Worm (Caenorhabditis elegans) whole organism, L3 larva: ENCODE results near the gene str-74.

Source experiments
- R02D3.7 ChIP-seq: fragments of 150-350 bp; optimal IDR thresholded peaks from 2 replicates; lab custom pipeline; 2014; ENCODE audit warnings: missing biosample characterization, missing genetic modification characterization
- ZK546.5 ChIP-seq: sonication (generic microtip); optimal IDR thresholded peaks from 2 replicates; lab custom pipeline; 2017; ENCODE audit warnings: missing biosample characterization, missing genetic modification characterization
- ceh-16 ChIP-seq: sonication (generic microtip); optimal IDR thresholded peaks from 2 replicates; lab custom pipeline; 2017; ENCODE audit warnings: missing biosample characterization, missing genetic modification characterization
- ceh-28 ChIP-seq: fragments of 150-350 bp; optimal IDR thresholded peaks from 2 replicates; lab custom pipeline; 2014; ENCODE audit warnings: missing biosample characterization, missing genetic modification reagents, missing genetic modification characterization
- ceh-82 ChIP-seq: fragments of 150-350 bp; optimal IDR thresholded peaks from 2 replicates; lab custom pipeline; 2014; ENCODE audit warnings: missing biosample characterization, missing genetic modification characterization
- ceh-9 ChIP-seq: sonication (generic microtip); optimal IDR thresholded peaks from 2 replicates; lab custom pipeline; 2018; ENCODE audit warnings: missing biosample characterization, missing genetic modification characterization
- elt-1 ChIP-seq: fragments of 150-350 bp; optimal IDR thresholded peaks from 2 replicates; lab custom pipeline; 2014; ENCODE audit warnings: missing biosample characterization, missing genetic modification characterization
- elt-2 ChIP-seq: sonication (generic microtip); optimal IDR thresholded peaks from 2 replicates; lab custom pipeline; 2016; ENCODE audit warnings: missing genetic modification reagents, mild to moderate bottlenecking, missing genetic modification characterization, missing compliant biosample characterization
- elt-3 ChIP-seq, 3 experiments: fragments of 150-350 bp in 1 of 3; sonication (generic microtip) in 2 of 3; optimal IDR thresholded peaks; 2 replicates in 2 of 3; 4 replicates in 1 of 3; lab custom pipeline; 2014 to 2017; ENCODE audit warnings: missing biosample characterization in 3 of 3, missing genetic modification characterization in 3 of 3
- eor-1 ChIP-seq, 2 experiments: fragments of 150-350 bp; optimal IDR thresholded peaks; 2 replicates each; lab custom pipeline; 2014 to 2018; ENCODE audit warnings: missing biosample characterization in 2 of 2, missing genetic modification characterization in 2 of 2
- fkh-10 ChIP-seq: sonication (generic microtip); optimal IDR thresholded peaks from 2 replicates; lab custom pipeline; 2017; ENCODE audit warnings: missing biosample characterization, missing genetic modification reagents, missing genetic modification characterization
- fkh-2 ChIP-seq: fragments of 150-350 bp; optimal IDR thresholded peaks from 2 replicates; lab custom pipeline; 2014; ENCODE audit warnings: missing biosample characterization, missing genetic modification reagents, missing genetic modification characterization
- lin-15B ChIP-seq: fragments of 150-350 bp; optimal IDR thresholded peaks from 2 replicates; lab custom pipeline; 2014; ENCODE audit warnings: missing biosample characterization, missing genetic modification characterization
- lin-39 ChIP-seq: fragments of 150-350 bp; optimal IDR thresholded peaks from 2 replicates; lab custom pipeline; 2018; ENCODE audit warnings: missing biosample characterization, missing genetic modification reagents, missing genetic modification characterization
- lsy-12 ChIP-seq: sonication (generic microtip); optimal IDR thresholded peaks from 2 replicates; lab custom pipeline; 2016; ENCODE audit warnings: mild to moderate bottlenecking, missing genetic modification characterization, missing compliant biosample characterization
- mml-1 ChIP-seq: fragments of 150-350 bp; sonication (generic microtip); optimal IDR thresholded peaks from 3 replicates; lab custom pipeline; 2014; ENCODE audit warnings: missing biosample characterization, missing genetic modification characterization
- nfya-1 ChIP-seq: sonication (generic microtip); optimal IDR thresholded peaks from 2 replicates; lab custom pipeline; 2017; ENCODE audit warnings: missing genetic modification characterization, mild to moderate bottlenecking, missing compliant biosample characterization, antibody characterized with exemption, moderate library complexity; ENCODE audit not compliant: insufficient read depth
- nhr-12 ChIP-seq: fragments of 150-350 bp; optimal IDR thresholded peaks from 2 replicates; lab custom pipeline; 2014; ENCODE audit warnings: missing biosample characterization, missing genetic modification characterization
- nhr-23 ChIP-seq: fragments of 150-350 bp; optimal IDR thresholded peaks from 2 replicates; lab custom pipeline; 2014; ENCODE audit warnings: missing biosample characterization, missing genetic modification reagents, missing genetic modification characterization
- nhr-237 ChIP-seq: fragments of 150-350 bp; optimal IDR thresholded peaks from 2 replicates; lab custom pipeline; 2014; ENCODE audit warnings: missing biosample characterization, missing genetic modification characterization
- nhr-25 ChIP-seq: sonication (generic microtip); optimal IDR thresholded peaks from 2 replicates; lab custom pipeline; 2017; ENCODE audit warnings: missing biosample characterization, missing genetic modification characterization
- nhr-28 ChIP-seq: fragments of 150-350 bp; optimal IDR thresholded peaks from 2 replicates; lab custom pipeline; 2014; ENCODE audit warnings: missing biosample characterization, missing genetic modification characterization
- nhr-43 ChIP-seq: sonication (generic microtip); optimal IDR thresholded peaks from 2 replicates; lab custom pipeline; 2016; ENCODE audit warnings: mild to moderate bottlenecking, missing genetic modification characterization, missing compliant biosample characterization; ENCODE audit not compliant: poor library complexity, severe bottlenecking
- nhr-67 ChIP-seq: fragments of 150-350 bp; optimal IDR thresholded peaks from 2 replicates; lab custom pipeline; 2014; ENCODE audit warnings: missing biosample characterization, missing genetic modification characterization
- nhr-76 ChIP-seq: fragments of 150-350 bp; sonication (generic microtip); optimal IDR thresholded peaks from 5 replicates; lab custom pipeline; 2014; ENCODE audit warnings: missing biosample characterization, missing genetic modification characterization
- nhr-77 ChIP-seq: fragments of 150-350 bp; optimal IDR thresholded peaks from 2 replicates; lab custom pipeline; 2014; ENCODE audit warnings: missing biosample characterization, missing genetic modification characterization
- pqm-1 ChIP-seq: fragments of 150-350 bp; optimal IDR thresholded peaks from 2 replicates; lab custom pipeline; 2017; ENCODE audit warnings: missing biosample characterization, missing genetic modification characterization, inconsistent platforms
- sea-2 ChIP-seq: fragments of 150-350 bp; sonication (generic microtip); optimal IDR thresholded peaks from 4 replicates; lab custom pipeline; 2014; ENCODE audit warnings: missing biosample characterization, missing genetic modification reagents, missing genetic modification characterization
- skn-1 ChIP-seq: fragments of 150-350 bp; optimal IDR thresholded peaks from 2 replicates; lab custom pipeline; 2014; ENCODE audit warnings: missing biosample characterization, missing genetic modification characterization
- snpc-4 ChIP-seq: fragments of 150-350 bp; optimal IDR thresholded peaks from 2 replicates; lab custom pipeline; 2014; ENCODE audit warnings: missing biosample characterization, missing genetic modification characterization
- unc-39 ChIP-seq: sonication (generic microtip); optimal IDR thresholded peaks from 4 replicates; lab custom pipeline; 2017; ENCODE audit warnings: missing biosample characterization, missing genetic modification characterization
- unc-62 ChIP-seq: fragments of 150-350 bp; sonication (generic microtip); optimal IDR thresholded peaks from 4 replicates; lab custom pipeline; 2014; ENCODE audit warnings: missing biosample characterization, missing genetic modification reagents, missing genetic modification characterization
- zag-1 ChIP-seq: fragments of 150-350 bp; optimal IDR thresholded peaks from 2 replicates; lab custom pipeline; 2014; ENCODE audit warnings: missing biosample characterization, missing genetic modification characterization

The str-74 gene

DNA sequence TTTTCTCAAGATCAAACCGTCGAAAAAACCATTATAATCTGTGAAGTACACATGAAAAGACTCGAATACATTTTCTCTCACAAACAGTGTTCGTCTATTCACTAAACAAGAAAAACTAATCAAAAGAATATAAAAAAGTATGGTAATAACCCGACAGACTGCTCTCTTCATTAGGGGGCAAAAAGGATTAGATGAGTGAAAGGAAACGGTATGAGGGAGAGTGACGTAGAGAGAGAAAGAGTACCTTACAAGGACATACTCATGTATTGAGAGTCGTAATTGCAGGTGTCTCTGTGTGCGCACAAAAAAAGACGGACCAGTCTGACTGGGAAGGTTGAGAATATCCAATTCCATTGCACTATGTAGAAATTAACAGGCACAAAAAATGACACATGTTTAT, 8.8 kb upstream of the str-74 start:
- TF ChIP-seq nhr-25 (no peak), unc-39 (tag; lab: Kevin White, UChicago) (no peak), nhr-12 (tag; lab: Kevin White, UChicago) (no peak), nhr-67 (no peak), sea-2 (GFP tag; lab: Kevin White, UChicago) (no peak), lsy-12 (no peak), nhr-23 (tag; lab: Kevin White, UChicago) (no peak), elt-2 (tag; lab: Kevin White, UChicago) (no peak), nhr-237 (tag; lab: Kevin White, UChicago) (no peak), lin-39 (tag; lab: Kevin White, UChicago) (no peak), nhr-77 (no peak), nhr-76 (no peak), ceh-9 (tag; lab: Kevin White, UChicago) (no peak), R02D3.7 (tag; lab: Kevin White, UChicago) (no peak), lin-15B (tag; lab: Kevin White, UChicago) (no peak), ceh-28 (tag; lab: Kevin White, UChicago) (no peak)

DNA sequence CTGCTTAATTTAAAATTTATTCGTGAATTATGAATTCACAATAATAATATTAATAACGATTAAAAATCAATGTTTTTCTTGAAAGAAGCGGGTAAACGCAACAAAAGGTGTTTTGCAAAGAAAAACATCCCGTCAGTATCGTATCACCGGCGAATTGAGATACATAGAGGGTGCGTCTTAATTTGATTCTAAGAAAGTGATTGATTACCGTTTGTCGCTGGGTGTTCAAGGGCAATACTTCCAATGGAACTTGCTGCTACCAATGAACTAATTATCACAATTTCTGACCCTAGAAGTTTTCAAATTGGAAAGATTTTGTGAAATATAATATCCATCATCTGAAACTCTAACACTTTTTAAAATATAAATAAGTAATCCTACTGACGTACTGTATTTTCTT, 4.8 kb upstream of the str-74 start:
- TF ChIP-seq skn-1 (tag; lab: Kevin White, UChicago), result no peak
- peak; percentile 61 for TF ChIP-seq nhr-25
- no peak for TF ChIP-seq pqm-1 (tag; lab: Kevin White, UChicago)
- no peak for TF ChIP-seq fkh-10
- no peak for TF ChIP-seq ZK546.5 (tag; lab: Kevin White, UChicago)
- TF ChIP-seq fkh-2 (tag; lab: Kevin White, UChicago), result no peak
- no peak for TF ChIP-seq elt-1 (tag; lab: Kevin White, UChicago)
- no peak for TF ChIP-seq snpc-4 (tag; lab: Kevin White, UChicago)
- TF ChIP-seq mml-1 (tag; lab: Kevin White, UChicago), result no peak
- TF ChIP-seq nhr-23 (tag; lab: Kevin White, UChicago), result peak; percentile 32
- peak; percentile 45 for TF ChIP-seq lin-39 (tag; lab: Kevin White, UChicago)
- TF ChIP-seq ceh-16 (tag; lab: Kevin White, UChicago), result no peak
- peak in 1 of 3 experiments; percentile 43 for TF ChIP-seq elt-3 (tag; optimal IDR thresholded peaks at IDR 0.05; lab: Kevin White, UChicago)
- no peak for TF ChIP-seq ceh-82
- TF ChIP-seq, all 47 proteins: peak for 4

DNA sequence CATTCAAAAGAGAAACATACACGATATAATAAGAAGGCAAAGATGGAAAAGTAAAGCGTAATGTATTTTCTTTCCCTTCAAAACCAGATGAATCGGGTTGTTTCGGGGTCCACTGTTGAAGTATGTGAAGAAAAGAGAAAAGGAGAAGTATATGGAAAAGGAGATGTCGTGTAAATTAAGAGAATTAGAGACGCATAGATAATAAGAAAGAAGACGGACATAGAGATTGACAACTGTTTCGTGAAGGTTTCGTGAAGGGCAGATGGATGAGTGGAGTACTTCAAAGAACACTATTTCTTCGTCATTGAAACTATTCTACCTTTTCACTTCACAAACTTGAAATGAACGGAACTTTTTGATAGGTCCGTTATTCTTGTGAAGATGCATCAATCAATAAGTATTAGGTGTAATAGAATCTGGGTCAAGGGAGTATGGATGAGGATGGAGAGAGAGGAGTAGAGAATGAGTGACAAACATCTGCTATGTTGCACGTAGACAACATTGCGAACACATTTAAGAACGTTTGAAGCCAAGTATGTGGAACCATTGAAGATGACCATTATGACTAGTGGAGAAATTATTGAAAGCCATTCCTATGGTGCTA, 2.6 kb downstream of the str-74 start:
- TF ChIP-seq eor-1 (tag; optimal IDR thresholded peaks at IDR 0.05; lab: Kevin White, UChicago) (no peak), nhr-25 (peak; percentile 85), elt-3 (tag; optimal IDR thresholded peaks at IDR 0.05; lab: Kevin White, UChicago) (no peak), elt-1 (tag; lab: Kevin White, UChicago) (no peak), mml-1 (tag; lab: Kevin White, UChicago) (no peak), ceh-28 (tag; lab: Kevin White, UChicago) (peak; percentile 39), zag-1 (tag; lab: Kevin White, UChicago) (no peak), lin-15B (tag; lab: Kevin White, UChicago) (no peak), nfya-1 (tag; lab: Kevin White, UChicago) (peak; percentile 36), nhr-23 (tag; lab: Kevin White, UChicago) (peak; percentile 73), unc-62 (GFP tag; lab: Kevin White, UChicago) (peak; percentile 62)

DNA sequence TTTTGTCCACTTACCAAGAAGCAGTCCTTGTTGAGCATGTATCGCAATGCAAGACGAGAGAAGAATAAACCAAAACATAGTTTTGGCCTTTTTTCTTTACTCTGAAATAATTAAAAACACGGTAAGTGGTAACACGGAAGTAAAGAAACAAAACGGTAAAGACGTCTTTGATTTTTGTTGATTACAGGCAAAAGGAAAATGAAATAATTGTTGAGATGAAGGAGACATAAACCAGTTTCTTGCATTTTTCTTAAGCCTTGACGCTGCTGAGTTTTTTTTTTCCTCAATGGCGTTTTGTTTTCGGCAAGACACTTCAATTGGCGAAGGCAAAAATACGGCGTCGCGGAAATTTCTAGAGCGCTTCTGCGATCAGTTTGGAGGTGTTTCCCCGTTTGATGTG, 4.0 kb downstream of the str-74 start, which contains the start of gene zipt-13:
Gene zipt-13, minus strand, starts transcription at position 101 of the 400 bp plus-strand sequence.
- TF ChIP-seq R02D3.7 (tag; lab: Kevin White, UChicago) (no peak), nfya-1 (tag; lab: Kevin White, UChicago) (peak; percentile 17), nhr-25 (peak; percentile 74)
- TF ChIP-seq, all 47 proteins: peak for 2

DNA sequence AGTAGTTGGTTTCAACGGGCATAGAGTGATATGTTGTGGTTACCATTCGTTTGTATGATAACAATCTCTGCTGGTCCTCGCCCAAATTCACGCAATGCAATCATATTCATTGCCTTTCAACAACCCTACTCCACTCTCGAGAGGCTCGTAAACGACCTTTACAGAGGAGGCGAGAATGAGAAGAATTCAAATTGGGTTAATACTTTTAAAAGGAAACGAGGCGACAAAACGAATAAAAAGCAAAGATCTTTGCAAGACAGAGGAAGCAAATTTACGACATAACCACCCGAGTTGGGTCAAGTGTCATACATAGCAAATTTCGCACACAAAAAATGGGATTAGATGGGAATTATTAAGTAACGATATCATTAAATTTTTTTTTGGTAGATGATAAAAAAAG, 8.4 kb downstream of the str-74 start:
- TF ChIP-seq nhr-43, result no peak
- no peak for TF ChIP-seq pqm-1 (tag; lab: Kevin White, UChicago)
- peak; percentile 2 for TF ChIP-seq nhr-23 (tag; lab: Kevin White, UChicago)
- no peak for TF ChIP-seq nhr-28 (tag; lab: Kevin White, UChicago)
